Worm (Caenorhabditis elegans): Measurements from ENCODE around the gene rpn-3.
A peak's percentile ranks its signal among the peaks of the same experiment; 100 is the strongest.

- TF ChIP-seq ham-2 (GFP tag; optimal IDR thresholded peaks at IDR 0.05) (no peak), lin-13 (tag; optimal IDR thresholded peaks at IDR 0.05) (no peak), unc-62 (GFP tag; optimal IDR thresholded peaks at IDR 0.05) (no peak), nhr-76 (tag; optimal IDR thresholded peaks at IDR 0.05) (no peak), lsy-2 (tag; optimal IDR thresholded peaks at IDR 0.05) (no peak), nhr-237 (tag; optimal IDR thresholded peaks at IDR 0.05) (no peak), sptf-1 (tag; optimal IDR thresholded peaks at IDR 0.05) (no peak), ceh-83 (GFP tag; optimal IDR thresholded peaks at IDR 0.05) (no peak), ces-1 (GFP tag; optimal IDR thresholded peaks at IDR 0.05) (peak; percentile 74)
These were observed 20.9 kb upstream of the rpn-3 start, which contains the start of gene cec-1 for ce11 chrIII:8426271-8426670.
